1 worm cellular context compared by ENCODE assay signal in the genomic region with DNA sequence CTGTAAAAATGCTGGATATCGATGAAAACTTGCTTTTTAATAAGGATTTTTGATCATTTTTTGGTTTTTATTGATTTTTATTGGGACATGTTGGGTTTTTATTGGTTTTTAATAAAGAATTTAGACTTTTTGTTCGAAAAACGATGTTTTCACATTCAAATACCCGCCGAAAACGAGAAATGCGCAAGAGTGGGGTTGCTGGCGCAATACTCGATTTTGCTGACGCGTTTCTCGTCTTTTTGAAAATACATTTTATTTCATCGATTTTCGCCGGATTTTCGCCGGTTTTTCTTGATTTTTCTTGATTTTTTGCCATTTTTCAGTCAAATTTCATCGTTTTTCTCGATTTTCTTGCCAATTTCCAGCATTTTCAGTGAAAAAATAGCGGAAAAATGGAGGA.
TF ChIP-seq lines count a peak whose summit lies in the region.

A gene (plus strand): TSS at position 375 of the 400 bp plus-strand sequence.

TF ChIP-seq in whole organism, L4 larva, 104 proteins besides CTCF, POLR2A, EP300 and RAD21 (continued from another document):
- peak; percentile 87 for TF ChIP-seq nhr-102 (tag; optimal IDR thresholded peaks at IDR 0.05; lab: Kevin White, UChicago)
- no peak for TF ChIP-seq ces-1 (GFP tag; optimal IDR thresholded peaks at IDR 0.05; lab: Kevin White, UChicago)
- no peak for TF ChIP-seq dmd-8 (GFP tag; IDR thresholded peaks at IDR 0.05; lab: Robert Waterston, UW)
- no peak for TF ChIP-seq lin-29 (GFP tag; IDR thresholded peaks at IDR 0.05; lab: Robert Waterston, UW)
- peak in 1 of 2 experiments; percentile 34 for TF ChIP-seq daf-16 (GFP tag; optimal IDR thresholded peaks at IDR 0.05; lab: Kevin White, UChicago)
- TF ChIP-seq daf-16 (tag; optimal IDR thresholded peaks at IDR 0.05; lab: Kevin White, UChicago): no peak
- no peak for TF ChIP-seq snpc-1.2 (GFP tag; IDR thresholded peaks at IDR 0.05; lab: Robert Waterston, UW)
- no peak for TF ChIP-seq nhr-111 (GFP tag; optimal IDR thresholded peaks at IDR 0.05; lab: Kevin White, UChicago)
- no peak for TF ChIP-seq mxl-3 (GFP tag; optimal IDR thresholded peaks at IDR 0.05; lab: Kevin White, UChicago)
- no peak for TF ChIP-seq lir-3 (tag; optimal IDR thresholded peaks at IDR 0.05; lab: Kevin White, UChicago)
- TF ChIP-seq ceh-82 (tag; optimal IDR thresholded peaks at IDR 0.05; lab: Kevin White, UChicago): no peak
- peak; percentile 97 for TF ChIP-seq dpl-1 (GFP tag; optimal IDR thresholded peaks at IDR 0.05; lab: Kevin White, UChicago)
- no peak for TF ChIP-seq ZK546.5 (tag; optimal IDR thresholded peaks at IDR 0.05; lab: Kevin White, UChicago)
- peak; percentile 58 for TF ChIP-seq F37D6.2 (tag; optimal IDR thresholded peaks at IDR 0.05; lab: Kevin White, UChicago)
- no peak for TF ChIP-seq unc-39 (tag; optimal IDR thresholded peaks at IDR 0.05; lab: Kevin White, UChicago)
- TF ChIP-seq ama-1 (optimal IDR thresholded peaks at IDR 0.05; lab: Kevin White, UChicago): peak; percentile 58
- peak; percentile 91 for TF ChIP-seq lin-38 (GFP tag; IDR thresholded peaks at IDR 0.05; lab: Robert Waterston, UW)
- no peak for TF ChIP-seq duxl-1 (tag; optimal IDR thresholded peaks at IDR 0.05; lab: Kevin White, UChicago; ENCODE audit: poor library complexity)
- no peak for TF ChIP-seq zag-1 (tag; optimal IDR thresholded peaks at IDR 0.05; lab: Kevin White, UChicago)
- TF ChIP-seq rbr-2 (tag; optimal IDR thresholded peaks at IDR 0.05; lab: Kevin White, UChicago): peak; percentile 56
- TF ChIP-seq pqm-1 (tag; optimal IDR thresholded peaks at IDR 0.05; lab: Kevin White, UChicago): no peak
- TF ChIP-seq lin-39 (tag; optimal IDR thresholded peaks at IDR 0.05; lab: Kevin White, UChicago): no peak
- peak; percentile 29 for TF ChIP-seq zip-2 (tag; optimal IDR thresholded peaks at IDR 0.05; lab: Kevin White, UChicago)
- no peak for TF ChIP-seq ceh-32 (tag; optimal IDR thresholded peaks at IDR 0.05; lab: Kevin White, UChicago; ENCODE audit: poor library complexity)
- TF ChIP-seq Y5F2A.4 (GFP tag; optimal IDR thresholded peaks at IDR 0.05; lab: Kevin White, UChicago): no peak
- TF ChIP-seq nhr-76 (tag; optimal IDR thresholded peaks at IDR 0.05; lab: Kevin White, UChicago): no peak
- peak in 1 of 2 experiments; percentile 81 for TF ChIP-seq unc-62 (GFP tag; optimal IDR thresholded peaks at IDR 0.05 in 1 of 2; lab: Kevin White, UChicago)
- no peak for TF ChIP-seq unc-62 (tag; optimal IDR thresholded peaks at IDR 0.05; lab: Kevin White, UChicago)
- TF ChIP-seq Y75B8A.6 (GFP tag; IDR thresholded peaks at IDR 0.05; lab: Robert Waterston, UW): no peak
- TF ChIP-seq T20F7.1 (GFP tag; optimal IDR thresholded peaks at IDR 0.05; lab: Kevin White, UChicago): no peak
- peak; percentile 90 for TF ChIP-seq T26A8.4 (GFP tag; IDR thresholded peaks at IDR 0.05; lab: Robert Waterston, UW)
- no peak for TF ChIP-seq zip-11 (GFP tag; IDR thresholded peaks at IDR 0.05; lab: Robert Waterston, UW)
- no peak for TF ChIP-seq snpc-4 (tag; optimal IDR thresholded peaks at IDR 0.05; lab: Kevin White, UChicago)
- TF ChIP-seq mdt-29 (GFP tag; IDR thresholded peaks at IDR 0.05; lab: Robert Waterston, UW): no peak
- TF ChIP-seq F49E8.2 (tag; optimal IDR thresholded peaks at IDR 0.05; lab: Kevin White, UChicago; ENCODE audit: borderline replicate concordance): peak; percentile 64
- TF ChIP-seq mdl-1 (tag; optimal IDR thresholded peaks at IDR 0.05; lab: Kevin White, UChicago): no peak
- peak; percentile 58 for TF ChIP-seq hlh-11 (tag; optimal IDR thresholded peaks at IDR 0.05; lab: Kevin White, UChicago)
- peak; percentile 73 for TF ChIP-seq nhr-42 (GFP tag; IDR thresholded peaks at IDR 0.05; lab: Robert Waterston, UW)
- TF ChIP-seq attf-4 (tag; optimal IDR thresholded peaks at IDR 0.05; lab: Kevin White, UChicago): no peak
- TF ChIP-seq ztf-7 (tag; optimal IDR thresholded peaks at IDR 0.05; lab: Kevin White, UChicago): peak; percentile 45
- peak; percentile 33 for TF ChIP-seq nhr-6 (tag; optimal IDR thresholded peaks at IDR 0.05; lab: Kevin White, UChicago)
- no peak for TF ChIP-seq daf-12 (tag; optimal IDR thresholded peaks at IDR 0.05; lab: Kevin White, UChicago)
- TF ChIP-seq ceh-62 (tag; optimal IDR thresholded peaks at IDR 0.05; lab: Kevin White, UChicago): no peak
- TF ChIP-seq jun-1 (tag; optimal IDR thresholded peaks at IDR 0.05; lab: Kevin White, UChicago): no peak
- peak; percentile 33 for TF ChIP-seq nhr-77 (tag; optimal IDR thresholded peaks at IDR 0.05; lab: Kevin White, UChicago)
- no peak for TF ChIP-seq lim-7 (GFP tag; IDR thresholded peaks at IDR 0.05; lab: Robert Waterston, UW)
- TF ChIP-seq aly-2 (tag; optimal IDR thresholded peaks at IDR 0.05; lab: Kevin White, UChicago): no peak
- TF ChIP-seq spr-3 (GFP tag; optimal IDR thresholded peaks at IDR 0.05; lab: Kevin White, UChicago): peak; percentile 72
- TF ChIP-seq F26F4.8 (GFP tag; conservative IDR thresholded peaks at IDR 0.05; lab: Robert Waterston, UW): no peak
- peak; percentile 75; the same call in 1 of the 2 replicates for TF ChIP-seq D1046.2 (GFP tag; IDR thresholded peaks at IDR 0.05; lab: Robert Waterston, UW)
